Fruit fly (Drosophila melanogaster) Kc167 (cell line): ENCODE data around the gene CG18234.

Source experiments
- Myc ChIP-seq: fragments of >200 bp; optimal IDR thresholded peaks from 2 replicates; lab custom pipeline; 2017; ENCODE audit warnings: missing external identifiers
- Sin3A ChIP-seq: fragments of >200 bp; optimal IDR thresholded peaks from 2 replicates; lab custom pipeline; 2018; ENCODE audit warnings: missing external identifiers
- h ChIP-seq: fragments of >200 bp; optimal IDR thresholded peaks from 3 replicates; lab custom pipeline; 2018; ENCODE audit warnings: missing external identifiers
- insv ChIP-seq: fragments of >200 bp; optimal IDR thresholded peaks from 3 replicates; lab custom pipeline; 2018; ENCODE audit warnings: missing external identifiers
- psq ChIP-seq: fragments of >200 bp; optimal IDR thresholded peaks from 2 replicates; lab custom pipeline; 2017; ENCODE audit warnings: missing external identifiers
- ttk ChIP-seq: sonication (Bioruptor generic); optimal IDR thresholded peaks from 2 replicates; lab custom pipeline; 2017; ENCODE audit warnings: missing external identifiers

The CG18234 gene

DNA sequence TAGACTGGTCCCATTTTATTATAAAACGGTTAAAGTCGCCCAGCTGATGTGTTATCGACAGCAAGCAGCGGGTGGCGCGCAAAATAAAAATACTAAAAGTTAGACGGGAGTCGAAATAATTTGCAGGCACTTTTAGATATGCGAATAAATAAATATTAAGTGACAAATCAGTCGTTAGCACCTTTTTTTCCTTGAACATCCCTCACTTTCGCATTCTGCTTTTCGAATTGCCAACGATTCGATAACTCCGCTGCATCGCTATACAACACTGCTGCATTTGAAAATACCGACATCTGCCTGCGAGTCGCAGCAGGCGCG lies 19.2 kb downstream of the CG18234 start, which contains the start of gene bora:
TSS of gene bora (plus strand) at position 271 of the 318 bp plus-strand sequence.
- no peak for TF ChIP-seq h (lab: Kevin White, UChicago)
- TF ChIP-seq insv (lab: Kevin White, UChicago) = no peak
- no peak for TF ChIP-seq Myc (lab: Kevin White, UChicago)
- TF ChIP-seq Sin3A (lab: Kevin White, UChicago) = no peak
- TF ChIP-seq psq (lab: Kevin White, UChicago) = no peak
- no peak for TF ChIP-seq ttk (lab: Kevin White, UChicago)

DNA sequence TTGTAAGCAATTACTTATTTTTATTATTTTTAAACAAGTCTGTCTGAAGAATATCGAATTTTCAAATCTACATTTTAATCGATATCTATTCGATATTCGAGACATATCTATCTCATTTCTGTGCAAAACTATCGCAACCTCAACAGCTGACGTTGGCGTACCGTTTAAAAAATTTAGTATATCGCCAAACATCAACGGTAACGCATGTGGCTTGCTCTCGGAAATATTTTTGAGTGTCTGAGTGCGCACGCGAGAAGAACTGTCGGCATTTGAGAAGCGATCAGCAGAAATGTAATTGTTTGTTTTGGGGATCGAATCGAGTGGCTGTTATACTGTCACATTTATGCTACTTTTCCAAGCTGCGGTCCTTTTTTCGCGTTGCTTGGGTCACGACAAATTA lies 22.6 kb downstream of the CG18234 start, which contains the start of gene MYPT-75D:
TSS of gene MYPT-75D (plus strand) at position 174 of the 400 bp plus-strand sequence.
- no peak for TF ChIP-seq h (lab: Kevin White, UChicago)
- no peak for TF ChIP-seq Myc (lab: Kevin White, UChicago)
- no peak for TF ChIP-seq insv (lab: Kevin White, UChicago)
- TF ChIP-seq psq (lab: Kevin White, UChicago) = no peak
- no peak for TF ChIP-seq ttk (lab: Kevin White, UChicago)
- TF ChIP-seq Sin3A (lab: Kevin White, UChicago) = no peak

dm6 chr3L:18626451-18627079 lies 23.3 kb downstream of the CG18234 start:
- TF ChIP-seq Sin3A (lab: Kevin White, UChicago) = no peak
- TF ChIP-seq h (lab: Kevin White, UChicago) = no peak
- no peak for TF ChIP-seq psq (lab: Kevin White, UChicago)
- TF ChIP-seq Myc (lab: Kevin White, UChicago) = no peak
- TF ChIP-seq ttk (lab: Kevin White, UChicago) = no peak
- no peak for TF ChIP-seq insv (lab: Kevin White, UChicago)

DNA sequence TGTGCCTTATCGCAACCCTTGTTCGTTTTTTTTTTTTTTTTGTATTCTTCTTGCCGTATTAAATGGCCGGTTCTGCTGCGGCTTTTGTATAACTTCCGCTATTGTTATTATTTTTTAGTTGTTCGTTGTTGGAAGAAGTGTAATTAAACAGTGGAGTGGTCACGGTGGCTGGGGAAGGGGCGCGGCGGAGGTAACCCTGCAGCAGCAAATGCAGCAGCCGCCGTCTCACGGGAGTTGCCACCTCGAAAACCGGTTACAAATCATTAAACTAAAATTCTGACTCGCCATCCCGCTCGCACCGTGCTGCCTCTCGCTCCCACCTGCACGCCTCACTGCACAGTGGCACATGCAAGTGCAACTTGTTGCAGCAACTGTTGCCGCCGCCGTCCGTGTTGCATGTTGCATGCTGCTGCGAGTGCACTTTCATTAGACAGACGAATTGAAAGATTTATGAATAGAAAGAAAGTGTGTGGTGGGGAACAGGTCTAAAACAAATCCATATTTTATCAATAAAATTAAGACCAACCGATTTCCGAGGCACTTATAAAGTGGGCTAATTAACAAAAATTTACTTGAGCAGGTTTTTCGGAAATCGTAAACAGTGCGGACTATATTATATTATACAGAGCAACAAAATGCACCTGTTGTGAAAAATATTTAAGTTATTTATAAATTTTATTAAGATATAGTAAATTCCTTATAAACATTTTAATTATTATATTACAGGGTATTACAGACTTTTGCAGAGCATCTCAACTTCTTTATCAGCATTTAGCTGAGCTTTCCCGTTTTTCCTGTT lies 24.6 kb downstream of the CG18234 start:
- TF ChIP-seq Sin3A (lab: Kevin White, UChicago) (no peak), h (lab: Kevin White, UChicago) (no peak), ttk (lab: Kevin White, UChicago) (no peak), psq (lab: Kevin White, UChicago) (no peak)

dm6 chr3L:18628458-18628857 lies 25.2 kb downstream of the CG18234 start:
- TF ChIP-seq psq (lab: Kevin White, UChicago) (no peak), ttk (lab: Kevin White, UChicago) (no peak), Sin3A (lab: Kevin White, UChicago) (no peak), h (lab: Kevin White, UChicago) (no peak), insv (lab: Kevin White, UChicago) (no peak), Myc (lab: Kevin White, UChicago) (no peak)

DNA sequence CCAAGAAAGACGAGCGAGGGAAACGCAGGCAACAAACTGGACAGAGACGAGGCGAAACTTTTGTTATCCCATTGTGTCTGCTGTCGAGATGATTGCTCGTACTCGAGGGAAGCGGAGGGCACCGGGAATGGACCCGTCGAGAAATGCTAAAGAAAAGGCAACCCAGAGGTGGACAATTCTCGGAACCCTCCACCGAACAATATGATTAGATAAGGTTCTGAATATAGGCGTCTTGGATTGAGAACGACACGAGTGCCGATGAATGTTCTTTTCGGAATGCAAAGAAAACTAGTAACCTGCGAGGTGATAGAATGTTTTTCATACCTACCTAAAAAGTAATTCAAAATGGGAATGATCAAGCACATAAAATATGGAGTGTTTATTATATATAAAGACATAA lies 26.6 kb downstream of the CG18234 start:
- no peak for TF ChIP-seq ttk (lab: Kevin White, UChicago)
- TF ChIP-seq Sin3A (lab: Kevin White, UChicago) = no peak
- TF ChIP-seq insv (lab: Kevin White, UChicago) = no peak
- TF ChIP-seq psq (lab: Kevin White, UChicago) = no peak
- TF ChIP-seq h (lab: Kevin White, UChicago) = no peak
- no peak for TF ChIP-seq Myc (lab: Kevin White, UChicago)

DNA sequence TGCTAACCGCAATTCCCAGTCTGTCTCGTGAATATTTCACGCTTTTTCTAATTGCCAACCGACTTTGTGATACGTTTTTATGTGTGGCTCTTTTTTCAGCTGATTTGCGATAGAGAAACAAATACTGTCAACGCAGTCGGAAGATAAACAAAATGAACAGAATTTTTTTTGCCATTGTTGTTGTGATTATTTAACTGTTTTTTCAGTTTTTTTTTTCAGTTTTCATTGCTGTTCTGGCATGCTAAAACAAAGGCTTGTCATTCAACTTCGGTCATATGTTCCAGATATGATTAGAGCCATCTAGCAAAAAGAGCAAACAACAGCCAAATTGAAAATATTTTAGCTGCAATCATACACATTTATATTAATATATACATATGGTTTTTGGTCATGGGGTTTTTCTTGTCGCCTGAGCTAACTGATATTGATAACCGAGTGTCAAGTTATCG lies 29.0 kb downstream of the CG18234 start:
- TF ChIP-seq ttk (lab: Kevin White, UChicago) = no peak
- TF ChIP-seq Sin3A (lab: Kevin White, UChicago) = no peak
- no peak for TF ChIP-seq insv (lab: Kevin White, UChicago)
- no peak for TF ChIP-seq h (lab: Kevin White, UChicago)
- TF ChIP-seq Myc (lab: Kevin White, UChicago) = no peak
- TF ChIP-seq psq (lab: Kevin White, UChicago) = no peak

- TF ChIP-seq insv (lab: Kevin White, UChicago) (no peak), psq (lab: Kevin White, UChicago) (no peak), ttk (lab: Kevin White, UChicago) (no peak), Myc (lab: Kevin White, UChicago) (no peak), Sin3A (lab: Kevin White, UChicago) (no peak), h (lab: Kevin White, UChicago) (no peak)
These were observed 29.9 kb downstream of the CG18234 start for dm6 chr3L:18633084-18633483.

DNA sequence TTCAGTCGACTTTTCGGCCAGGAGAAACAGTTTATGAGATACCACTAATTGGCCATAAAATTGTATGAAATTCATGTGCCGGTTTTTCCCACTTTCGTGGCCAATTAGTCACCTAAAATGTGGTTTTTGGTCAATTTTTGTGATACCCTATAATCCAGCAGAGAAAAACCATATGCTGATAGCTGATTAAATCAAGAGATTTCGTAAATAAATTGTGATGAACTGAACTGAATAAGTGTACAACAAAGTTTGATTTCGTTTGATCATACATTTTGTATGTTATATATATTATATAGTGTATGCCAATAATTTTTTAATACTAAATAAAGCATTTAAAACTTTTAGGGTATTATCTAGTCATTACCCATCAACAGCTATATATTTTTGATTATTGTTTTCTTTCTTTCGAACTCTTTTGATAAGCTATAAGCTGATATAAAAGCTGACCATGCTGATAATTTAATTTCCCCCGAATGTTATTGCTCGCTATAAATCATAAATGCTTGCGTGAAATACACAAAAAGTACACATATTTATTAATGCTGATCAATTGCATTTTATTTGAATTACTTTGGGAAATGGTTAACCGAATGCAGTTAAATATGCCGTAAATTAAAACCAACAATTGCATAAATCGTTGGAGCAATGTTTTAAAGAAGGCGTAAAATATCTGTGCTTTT lies 31.7 kb downstream of the CG18234 start:
- no peak for TF ChIP-seq psq (lab: Kevin White, UChicago)
- no peak for TF ChIP-seq ttk (lab: Kevin White, UChicago)
- TF ChIP-seq Sin3A (lab: Kevin White, UChicago) = no peak
- TF ChIP-seq Myc (lab: Kevin White, UChicago) = no peak
- TF ChIP-seq insv (lab: Kevin White, UChicago) = no peak
- no peak for TF ChIP-seq h (lab: Kevin White, UChicago)

DNA sequence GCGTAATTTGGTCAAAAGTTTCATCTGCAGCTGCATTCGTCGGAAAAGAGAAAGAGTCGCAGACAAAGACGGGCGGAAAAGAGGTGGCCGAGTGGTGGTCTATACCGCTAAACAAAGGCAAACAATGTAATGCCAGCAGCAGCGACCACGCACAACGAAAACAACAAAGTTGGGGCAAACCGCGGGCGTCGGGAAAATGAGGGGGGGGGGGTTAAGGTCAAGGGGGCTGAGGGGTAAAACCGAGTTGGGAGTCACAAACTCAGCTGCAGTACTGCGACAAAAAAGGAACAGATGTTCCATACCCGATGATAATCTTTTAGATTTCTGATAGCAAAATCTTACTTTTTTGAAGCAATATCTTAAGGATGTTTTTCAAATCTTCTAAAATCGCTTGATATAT lies 33.6 kb downstream of the CG18234 start:
- TF ChIP-seq Sin3A (lab: Kevin White, UChicago) = no peak
- no peak for TF ChIP-seq psq (lab: Kevin White, UChicago)
- no peak for TF ChIP-seq h (lab: Kevin White, UChicago)
- no peak for TF ChIP-seq Myc (lab: Kevin White, UChicago)
- TF ChIP-seq ttk (lab: Kevin White, UChicago) = no peak
- TF ChIP-seq insv (lab: Kevin White, UChicago) = no peak

dm6 chr3L:18637348-18637747 lies 34.1 kb downstream of the CG18234 start:
- no peak for TF ChIP-seq Sin3A (lab: Kevin White, UChicago)
- no peak for TF ChIP-seq Myc (lab: Kevin White, UChicago)
- TF ChIP-seq ttk (lab: Kevin White, UChicago) = no peak
- TF ChIP-seq h (lab: Kevin White, UChicago) = no peak
- TF ChIP-seq psq (lab: Kevin White, UChicago) = no peak
- no peak for TF ChIP-seq insv (lab: Kevin White, UChicago)
